Fruit fly (Drosophila melanogaster): Measurements from ENCODE around the gene CG45690.

CG45690 gene

DNA sequence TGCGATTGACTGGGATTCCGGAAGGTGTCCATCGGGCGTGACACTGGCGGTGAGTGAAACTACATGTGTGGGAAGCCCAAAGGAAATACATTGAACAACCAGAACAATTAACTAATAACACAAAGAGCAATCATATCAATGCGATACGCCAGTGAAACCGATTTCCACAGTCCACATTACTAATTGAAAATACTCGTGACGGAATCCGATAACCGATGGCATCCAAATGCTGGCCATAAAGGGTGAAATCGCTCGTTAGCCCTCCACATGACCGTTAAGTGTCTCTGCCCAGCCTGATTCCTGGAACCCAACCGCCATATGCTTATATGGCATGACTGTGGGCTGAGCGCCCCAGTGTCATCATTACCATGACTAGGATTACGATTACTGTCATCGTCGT, 19.7 kb upstream of the CG45690 start, which contains the start of gene CG7329:
TSS of gene CG7329 (minus strand) at position 101 of the 400 bp plus-strand sequence.
- TF ChIP-seq woc (GFP tag; optimal IDR thresholded peaks at IDR 0.05) (no peak), Abd-B (GFP tag; optimal IDR thresholded peaks at IDR 0.05) (no peak), GATAd (GFP tag; optimal IDR thresholded peaks at IDR 0.05) (no peak)

DNA sequence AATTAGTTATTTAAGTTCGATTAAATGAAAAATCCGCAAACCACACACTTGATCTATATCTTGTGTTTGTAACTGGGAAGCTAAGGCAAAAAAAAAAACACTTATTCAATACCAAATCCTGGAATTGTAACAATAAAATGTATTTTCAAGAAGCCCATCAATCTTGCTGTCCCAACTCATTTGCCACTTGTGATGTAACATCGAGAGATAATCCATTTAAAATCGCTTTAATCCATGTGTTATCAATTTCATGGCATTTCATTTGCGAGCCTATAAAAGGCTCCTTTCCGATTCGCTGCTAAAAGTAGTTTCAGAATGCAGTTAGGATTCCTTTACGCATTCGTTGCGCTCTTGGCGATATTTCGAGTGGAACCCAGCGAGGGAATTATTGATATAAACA, 18.4 kb upstream of the CG45690 start, which contains the start of gene CG31872:
TSS of gene CG31872 (plus strand) at position 301 of the 400 bp plus-strand sequence.
- TF ChIP-seq foxo (GFP tag; optimal IDR thresholded peaks at IDR 0.05): no peak
- no peak for TF ChIP-seq dmrt93B (GFP tag; optimal IDR thresholded peaks at IDR 0.05)
- no peak for TF ChIP-seq Rel (GFP tag; optimal IDR thresholded peaks at IDR 0.05)
- no peak for TF ChIP-seq Rel (tag; optimal IDR thresholded peaks at IDR 0.05)
- TF ChIP-seq CG32264 (GFP tag; optimal IDR thresholded peaks at IDR 0.05): no peak
- TF ChIP-seq Sp1 (GFP tag; optimal IDR thresholded peaks at IDR 0.05): no peak
- TF ChIP-seq lola (GFP tag; optimal IDR thresholded peaks at IDR 0.05): no peak
- no peak for TF ChIP-seq tai (GFP tag; optimal IDR thresholded peaks at IDR 0.05)
- TF ChIP-seq Hnf4 (GFP tag; optimal IDR thresholded peaks at IDR 0.05): no peak
- TF ChIP-seq GATAd (GFP tag; optimal IDR thresholded peaks at IDR 0.05): no peak
- no peak for TF ChIP-seq br (GFP tag; optimal IDR thresholded peaks at IDR 0.05)
- no peak for TF ChIP-seq Myc (optimal IDR thresholded peaks at IDR 0.05)
- TF ChIP-seq HLH106 (tag; optimal IDR thresholded peaks at IDR 0.05): no peak

DNA sequence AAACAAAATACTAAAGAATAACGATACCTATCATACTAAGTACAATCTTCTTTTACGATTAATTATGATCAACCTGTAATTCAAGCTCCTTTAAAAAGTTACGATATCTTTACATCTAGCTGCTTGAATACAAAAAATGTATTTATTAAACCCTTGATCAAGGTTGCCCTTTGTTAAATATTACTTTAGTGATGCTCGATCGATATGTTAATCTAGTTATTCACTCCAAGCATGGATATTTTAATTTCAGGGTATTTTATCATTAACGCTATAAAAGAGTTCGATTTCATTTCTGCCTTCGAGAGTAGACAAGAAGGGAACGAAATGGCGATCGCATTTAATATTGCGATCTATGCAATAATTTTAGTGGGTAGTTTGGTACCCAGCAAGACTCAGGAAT, 14.4 kb upstream of the CG45690 start, which contains the start of gene CG18284:
TSS of gene CG18284 (plus strand) at position 301 of the 400 bp plus-strand sequence.
- TF ChIP-seq Sp1 (GFP tag; optimal IDR thresholded peaks at IDR 0.05) (no peak), Myc (optimal IDR thresholded peaks at IDR 0.05) (no peak), N (GFP tag; optimal IDR thresholded peaks at IDR 0.05) (no peak), Dfd (GFP tag; optimal IDR thresholded peaks at IDR 0.05) (no peak)

DNA sequence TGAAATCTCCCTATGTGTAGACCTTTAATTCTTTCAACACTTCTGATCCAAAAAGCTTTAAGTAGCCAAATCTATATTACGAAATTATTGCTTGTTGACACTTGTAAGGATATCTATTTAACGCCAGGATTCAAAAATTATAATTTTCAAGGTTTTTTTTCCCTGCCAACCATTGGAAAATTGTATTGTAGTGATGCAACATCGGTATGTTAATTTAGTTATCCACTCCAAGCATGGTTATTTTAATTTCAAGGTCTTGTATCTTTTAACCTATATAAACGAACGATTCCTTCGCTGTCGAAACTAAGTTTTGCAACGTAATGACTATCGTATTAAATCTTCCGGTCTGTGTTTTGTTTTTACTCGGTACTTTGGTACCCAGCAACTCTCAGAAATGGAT, 12.0 kb upstream of the CG45690 start, which contains the start of gene CG17097:
TSS of gene CG17097 (plus strand) at position 301 of the 400 bp plus-strand sequence.
- TF ChIP-seq sv (GFP tag; optimal IDR thresholded peaks at IDR 0.05): no peak
- TF ChIP-seq CG9705 (GFP tag; optimal IDR thresholded peaks at IDR 0.05): no peak
- TF ChIP-seq fru (GFP tag; optimal IDR thresholded peaks at IDR 0.05): no peak
- TF ChIP-seq GATAd (GFP tag; optimal IDR thresholded peaks at IDR 0.05): no peak
- TF ChIP-seq Jra (GFP tag; optimal IDR thresholded peaks at IDR 0.05): no peak
- TF ChIP-seq Hr83 (GFP tag; optimal IDR thresholded peaks at IDR 0.05; ENCODE audit: poor library complexity, severe bottlenecking): no peak

DNA sequence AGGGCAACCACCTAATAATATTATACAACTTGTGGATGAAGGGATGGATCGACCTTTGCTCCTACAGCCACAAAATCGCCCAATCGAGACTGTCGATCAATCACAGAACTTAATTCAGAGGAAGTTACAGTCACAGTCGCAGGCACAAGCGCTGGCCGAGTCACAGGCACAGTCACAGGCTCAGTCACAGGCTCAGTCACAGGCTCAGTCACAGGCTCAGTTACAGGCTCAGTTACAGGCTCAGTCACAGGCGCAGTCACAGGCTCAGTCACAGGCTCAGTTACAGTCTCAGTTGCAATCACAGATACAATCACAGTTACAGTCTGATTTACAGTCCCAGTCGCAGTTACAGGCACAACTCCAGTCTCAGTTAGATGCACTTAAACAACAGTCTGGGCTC, 11.4 kb upstream of the CG45690 start:
- no peak for TF ChIP-seq CrebA (GFP tag; optimal IDR thresholded peaks at IDR 0.05; ENCODE audit: borderline replicate concordance)
- TF ChIP-seq Hr83 (GFP tag; optimal IDR thresholded peaks at IDR 0.05; ENCODE audit: poor library complexity, severe bottlenecking): no peak
- TF ChIP-seq woc (GFP tag; optimal IDR thresholded peaks at IDR 0.05): no peak
- TF ChIP-seq OdsH (GFP tag; optimal IDR thresholded peaks at IDR 0.05): no peak

DNA sequence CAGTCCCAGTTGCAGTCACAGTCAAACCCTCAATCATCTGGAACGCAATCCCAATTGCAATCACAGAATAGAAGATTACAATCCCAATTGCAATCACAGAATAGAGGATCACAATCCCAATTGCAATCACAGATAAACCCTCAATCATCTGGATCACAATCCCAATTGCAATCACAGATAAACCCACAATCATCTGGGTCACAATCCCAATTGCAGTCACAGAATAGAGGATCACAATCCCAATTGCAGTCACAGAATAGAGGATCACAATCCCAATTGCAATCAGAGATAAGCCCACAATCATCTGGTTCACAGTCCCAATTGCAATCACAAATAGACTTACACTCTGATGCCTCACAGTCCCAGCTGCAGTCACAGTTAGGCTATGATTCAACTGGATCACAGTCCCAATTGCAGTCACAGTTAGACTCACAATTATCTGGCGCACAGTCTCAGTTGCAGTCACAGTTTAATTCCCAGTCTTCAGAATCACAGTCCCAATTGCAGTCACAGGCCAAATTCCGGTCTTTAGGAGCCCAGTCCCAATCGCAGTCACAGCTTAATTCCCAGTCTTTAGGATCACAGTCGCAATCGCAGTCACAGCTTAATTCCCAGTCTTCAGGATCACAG, 10.2 kb upstream of the CG45690 start:
- TF ChIP-seq Rel (GFP tag; optimal IDR thresholded peaks at IDR 0.05): no peak
- no peak for TF ChIP-seq Rel (tag; optimal IDR thresholded peaks at IDR 0.05)
- no peak for TF ChIP-seq Hr78 (GFP tag; optimal IDR thresholded peaks at IDR 0.05)
- no peak for TF ChIP-seq CG32264 (GFP tag; optimal IDR thresholded peaks at IDR 0.05)
- no peak for TF ChIP-seq Mio (GFP tag; optimal IDR thresholded peaks at IDR 0.05)
- no peak for TF ChIP-seq ey (GFP tag; optimal IDR thresholded peaks at IDR 0.05)

DNA sequence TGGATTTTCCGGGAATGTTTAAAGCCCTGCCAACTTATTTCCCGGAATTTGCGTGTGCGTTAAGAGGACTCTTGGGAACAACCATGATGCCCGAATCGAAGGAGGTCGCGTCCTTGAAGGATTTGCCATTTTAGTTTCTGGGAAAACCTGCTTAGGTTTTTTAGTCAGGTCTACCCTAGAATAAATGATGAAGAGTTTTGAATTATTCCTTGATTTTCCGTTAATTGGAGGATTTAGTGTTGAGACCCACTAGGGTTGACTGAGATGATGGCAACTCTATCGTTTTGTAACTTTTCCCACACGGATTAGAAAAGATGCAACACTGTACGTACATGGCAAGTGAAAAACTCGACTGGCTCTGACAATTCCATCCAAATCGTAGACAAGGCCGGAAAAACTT, 6.8 kb upstream of the CG45690 start, which contains the start of gene dbf:
TSS of gene dbf (plus strand) at position 301 of the 400 bp plus-strand sequence.
- TF ChIP-seq Jra (GFP tag; optimal IDR thresholded peaks at IDR 0.05) (no peak), Dfd (GFP tag; optimal IDR thresholded peaks at IDR 0.05) (no peak), Hr83 (GFP tag; optimal IDR thresholded peaks at IDR 0.05; ENCODE audit: poor library complexity, severe bottlenecking) (no peak), lola (GFP tag; optimal IDR thresholded peaks at IDR 0.05) (no peak), dsf (GFP tag; optimal IDR thresholded peaks at IDR 0.05; ENCODE audit: borderline replicate concordance) (no peak), dl (GFP tag; optimal IDR thresholded peaks at IDR 0.05; ENCODE audit: insufficient read depth in 1 of 2, partially characterized antibody in 2 of 2) (no peak), tai (GFP tag; optimal IDR thresholded peaks at IDR 0.05) (no peak), GATAd (GFP tag; optimal IDR thresholded peaks at IDR 0.05) (no peak), Rel (GFP tag; optimal IDR thresholded peaks at IDR 0.05) (no peak), Rel (tag; optimal IDR thresholded peaks at IDR 0.05) (no peak), Mio (GFP tag; optimal IDR thresholded peaks at IDR 0.05) (no peak), woc (GFP tag; optimal IDR thresholded peaks at IDR 0.05) (no peak), sv (GFP tag; optimal IDR thresholded peaks at IDR 0.05) (no peak), Vsx2 (GFP tag; optimal IDR thresholded peaks at IDR 0.05; ENCODE audit: partially characterized antibody) (no peak), sage (GFP tag; optimal IDR thresholded peaks at IDR 0.05) (no peak), ey (GFP tag; optimal IDR thresholded peaks at IDR 0.05) (no peak), psq (GFP tag; optimal IDR thresholded peaks at IDR 0.05) (no peak)
